Worm (Caenorhabditis elegans): ENCODE measurements around the gene gplb-1.

Gene gplb-1

ce11 chrV:8445636-8446035 lies 25.4 kb downstream of the gplb-1 start:
- TF ChIP-seq pha-4 (tag; optimal IDR thresholded peaks at IDR 0.05) = peak; percentile 91
- no peak for TF ChIP-seq lin-13 (tag; optimal IDR thresholded peaks at IDR 0.05)
- peak; percentile 19 for TF ChIP-seq hlh-1 (tag; optimal IDR thresholded peaks at IDR 0.05)
- TF ChIP-seq elt-3 (tag; optimal IDR thresholded peaks at IDR 0.05) = no peak
- no peak for TF ChIP-seq unc-62 (GFP tag; optimal IDR thresholded peaks at IDR 0.05)

- TF ChIP-seq ceh-39 (tag; optimal IDR thresholded peaks at IDR 0.05) = no peak
- TF ChIP-seq unc-120 (tag; optimal IDR thresholded peaks at IDR 0.05; ENCODE audit: poor library complexity, severe bottlenecking) = no peak
- TF ChIP-seq nhr-237 (tag; optimal IDR thresholded peaks at IDR 0.05) = no peak
- no peak for TF ChIP-seq hlh-1 (tag; optimal IDR thresholded peaks at IDR 0.05)
- no peak for TF ChIP-seq nhr-2 (tag; optimal IDR thresholded peaks at IDR 0.05)
- TF ChIP-seq unc-39 (tag; optimal IDR thresholded peaks at IDR 0.05) = no peak
- TF ChIP-seq unc-62 (GFP tag; optimal IDR thresholded peaks at IDR 0.05) = no peak
- no peak for TF ChIP-seq drap-1 (GFP tag; optimal IDR thresholded peaks at IDR 0.05)
- no peak for TF ChIP-seq lin-32 (GFP tag; optimal IDR thresholded peaks at IDR 0.05)
These were observed 26.6 kb downstream of the gplb-1 start, which contains the start of gene lmd-3 for ce11 chrV:8444357-8444856. Gene lmd-3, minus strand, starts transcription at chrV:8444806.

DNA sequence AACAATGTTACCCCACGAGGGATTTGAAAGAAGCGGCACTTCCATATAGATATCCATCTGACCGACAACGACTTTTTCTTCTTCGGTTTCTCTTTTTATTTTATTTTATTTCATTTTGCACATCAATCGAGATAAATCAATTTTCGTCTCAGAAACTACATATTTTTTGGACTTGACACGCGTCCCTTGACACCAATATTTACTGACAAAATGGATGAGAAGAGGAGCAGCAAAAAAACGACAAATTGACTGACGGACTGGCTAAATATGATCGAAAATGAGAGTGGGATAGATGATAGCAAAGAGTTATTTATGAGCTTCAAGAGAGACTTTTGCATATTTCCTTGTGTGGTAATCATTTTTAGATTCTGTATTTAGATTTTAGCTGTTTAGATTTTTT lies 33.7 kb downstream of the gplb-1 start:
- TF ChIP-seq bed-3 (GFP tag; optimal IDR thresholded peaks at IDR 0.05) (no peak), ces-1 (GFP tag; optimal IDR thresholded peaks at IDR 0.05) (peak; percentile 19), sem-2 (GFP tag; optimal IDR thresholded peaks at IDR 0.05) (no peak)

- TF ChIP-seq snpc-4 (tag; optimal IDR thresholded peaks at IDR 0.05) = no peak
- TF ChIP-seq ces-1 (GFP tag; optimal IDR thresholded peaks at IDR 0.05) = peak; percentile 82
These were observed 35.8 kb downstream of the gplb-1 start for ce11 chrV:8435292-8435691.

DNA sequence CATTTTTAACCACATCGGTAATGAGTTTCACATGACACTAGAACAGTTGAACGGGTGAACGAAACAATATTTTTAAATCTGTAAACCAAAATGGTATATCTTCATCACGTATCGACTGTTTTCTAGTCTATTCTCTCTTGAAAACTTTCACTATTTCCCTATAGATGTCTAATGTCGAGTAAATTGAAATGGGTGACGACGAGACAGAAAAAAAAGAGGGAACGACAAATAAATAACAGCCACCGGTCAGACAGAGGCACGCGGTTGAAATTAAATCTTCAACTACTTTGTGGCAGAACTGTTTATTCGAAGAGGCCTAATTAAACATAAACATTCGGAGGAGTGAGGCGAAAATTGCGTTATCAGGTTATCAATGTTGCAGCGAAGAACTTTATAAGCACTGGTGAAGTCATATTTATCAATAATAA lies 36.6 kb downstream of the gplb-1 start:
- no peak for TF ChIP-seq tbx-8 (GFP tag; optimal IDR thresholded peaks at IDR 0.05)
- TF ChIP-seq ceh-43 (GFP tag; optimal IDR thresholded peaks at IDR 0.05) = no peak
- no peak for TF ChIP-seq M03D4.4 (tag; optimal IDR thresholded peaks at IDR 0.05)
- no peak for TF ChIP-seq hlh-1 (tag; optimal IDR thresholded peaks at IDR 0.05)
- TF ChIP-seq mab-5 (tag; optimal IDR thresholded peaks at IDR 0.05) = no peak
- no peak for TF ChIP-seq flh-1 (GFP tag; optimal IDR thresholded peaks at IDR 0.05)
- TF ChIP-seq elt-1 (tag; optimal IDR thresholded peaks at IDR 0.05; ENCODE audit: borderline replicate concordance, insufficient read depth) = no peak
- no peak for TF ChIP-seq ces-1 (GFP tag; optimal IDR thresholded peaks at IDR 0.05)
- no peak for TF ChIP-seq nhr-12 (tag; optimal IDR thresholded peaks at IDR 0.05)
- TF ChIP-seq sem-2 (GFP tag; optimal IDR thresholded peaks at IDR 0.05) = no peak
- TF ChIP-seq mls-2 (tag; optimal IDR thresholded peaks at IDR 0.05) = no peak
- TF ChIP-seq lin-32 (GFP tag; optimal IDR thresholded peaks at IDR 0.05) = no peak
- TF ChIP-seq snpc-4 (tag; optimal IDR thresholded peaks at IDR 0.05) = no peak
- TF ChIP-seq blmp-1 (tag; optimal IDR thresholded peaks at IDR 0.05) = no peak
- TF ChIP-seq lin-13 (tag; optimal IDR thresholded peaks at IDR 0.05) = no peak
- no peak for TF ChIP-seq bed-3 (GFP tag; optimal IDR thresholded peaks at IDR 0.05)
- no peak for TF ChIP-seq zip-8 (tag; optimal IDR thresholded peaks at IDR 0.05)

DNA sequence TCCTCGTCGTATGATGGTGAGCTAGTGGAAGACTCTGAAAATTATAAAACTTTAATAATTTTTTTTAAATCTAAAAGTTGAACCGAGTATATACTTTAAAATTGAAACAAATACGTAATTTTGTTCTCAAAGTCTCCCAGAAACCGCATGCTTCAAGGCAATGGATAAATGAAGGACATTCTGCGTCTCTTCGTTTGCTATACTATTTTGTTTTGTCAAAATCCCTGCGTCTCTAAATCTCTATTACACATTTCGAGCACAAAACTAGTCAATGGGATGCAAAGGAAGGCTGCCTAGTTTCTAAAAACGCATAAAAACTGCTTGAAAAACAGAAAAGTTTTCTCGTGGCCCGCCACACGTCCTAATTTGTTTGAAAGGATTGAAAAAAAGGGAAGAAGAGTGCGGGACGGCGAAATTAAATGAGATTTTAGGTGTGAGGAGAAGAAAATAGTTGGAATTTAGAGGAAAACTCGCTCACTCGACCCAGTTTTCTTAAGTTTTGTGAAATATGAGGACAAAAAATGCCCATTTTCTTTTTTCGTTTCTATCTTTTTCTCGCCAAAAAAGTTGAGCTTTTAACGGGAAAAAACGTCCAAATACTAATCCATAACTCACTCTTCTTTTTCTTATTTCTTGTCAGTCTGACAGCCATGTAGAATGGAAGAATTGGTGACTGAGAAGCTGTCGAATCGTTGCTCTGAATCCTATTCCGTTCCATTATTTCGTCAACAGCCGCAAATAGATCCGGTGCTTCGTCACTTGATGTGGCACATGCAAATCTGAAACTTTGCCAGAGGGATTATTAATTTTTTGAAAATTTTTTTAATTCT lies 42.2 kb downstream of the gplb-1 start:
- peak; percentile 2 for TF ChIP-seq unc-120 (tag; optimal IDR thresholded peaks at IDR 0.05; ENCODE audit: poor library complexity, severe bottlenecking)
- no peak for TF ChIP-seq hlh-1 (tag; optimal IDR thresholded peaks at IDR 0.05)
- TF ChIP-seq sptf-1 (tag; optimal IDR thresholded peaks at IDR 0.05) = no peak
- no peak for TF ChIP-seq ceh-83 (GFP tag; optimal IDR thresholded peaks at IDR 0.05)
- no peak for TF ChIP-seq nhr-2 (tag; optimal IDR thresholded peaks at IDR 0.05)
- no peak for TF ChIP-seq ham-2 (GFP tag; optimal IDR thresholded peaks at IDR 0.05)
- TF ChIP-seq ces-1 (GFP tag; optimal IDR thresholded peaks at IDR 0.05) = peak; percentile 78
- peak; percentile 3 for TF ChIP-seq lsy-2 (tag; optimal IDR thresholded peaks at IDR 0.05)

Measured in whole organism, mixed stage, embryonic.